Worm (Caenorhabditis elegans) whole organism, L4 larva: Measurements from ENCODE around the gene his-69.

Experiments
- F37D6.2 ChIP-seq: sonication (generic microtip); optimal IDR thresholded peaks from 2 replicates; lab custom pipeline; 2016; ENCODE audit warnings: mild to moderate bottlenecking, missing genetic modification characterization, missing compliant biosample characterization
- T26A8.4 ChIP-seq: fragments of 200-800 bp; sonication (Bioruptor generic); IDR thresholded peaks from 2 replicates; pipeline ENCODE4 v1.3.6; 2022; ENCODE audit warnings: missing genetic modification characterization, missing compliant biosample characterization
- aly-2 ChIP-seq: sonication (generic microtip); optimal IDR thresholded peaks from 2 replicates; lab custom pipeline; 2018; ENCODE audit warnings: missing biosample characterization, missing genetic modification characterization
- ceh-82 ChIP-seq: sonication (generic microtip); optimal IDR thresholded peaks from 2 replicates; lab custom pipeline; 2017; ENCODE audit warnings: missing biosample characterization, missing genetic modification characterization
- mdl-1 ChIP-seq, 2 experiments: fragments of 150-350 bp in 1 of 2; sonication (generic microtip) in 1 of 2; optimal IDR thresholded peaks; 2 replicates each; lab custom pipeline; 2014 to 2017; ENCODE audit warnings: missing biosample characterization in 2 of 2, missing genetic modification characterization in 2 of 2
- mep-1 ChIP-seq: fragments of 150-350 bp; sonication (generic microtip); optimal IDR thresholded peaks from 3 replicates; lab custom pipeline; 2014; ENCODE audit warnings: missing biosample characterization, missing genetic modification characterization
- mxl-2 ChIP-seq: fragments of 200-800 bp; sonication (Bioruptor generic); conservative IDR thresholded peaks from 2 replicates; pipeline ENCODE4 v1.3.6; 2022; ENCODE audit warnings: missing genetic modification reagents, missing genetic modification characterization, missing compliant biosample characterization
- nhr-25 ChIP-seq: sonication (generic microtip); optimal IDR thresholded peaks from 2 replicates; lab custom pipeline; 2017; ENCODE audit warnings: missing genetic modification characterization, mild to moderate bottlenecking, missing compliant biosample characterization, antibody characterized with exemption, moderate library complexity, borderline replicate concordance; ENCODE audit not compliant: insufficient read depth
- nhr-6 ChIP-seq: fragments of 150-350 bp; optimal IDR thresholded peaks from 2 replicates; lab custom pipeline; 2014; ENCODE audit warnings: missing biosample characterization, missing genetic modification characterization
- pqm-1 ChIP-seq: sonication (generic microtip); optimal IDR thresholded peaks from 2 replicates; lab custom pipeline; 2017; ENCODE audit warnings: missing biosample characterization, missing genetic modification characterization
- unc-39 ChIP-seq: sonication (generic microtip); optimal IDR thresholded peaks from 2 replicates; lab custom pipeline; 2017; ENCODE audit warnings: missing biosample characterization, missing genetic modification characterization
- ztf-11 ChIP-seq: fragments of 150-350 bp; optimal IDR thresholded peaks from 2 replicates; lab custom pipeline; 2014; ENCODE audit warnings: missing biosample characterization, missing genetic modification characterization
- ztf-7 ChIP-seq: fragments of 150-350 bp; optimal IDR thresholded peaks from 2 replicates; lab custom pipeline; 2014; ENCODE audit warnings: missing biosample characterization, missing genetic modification characterization

DNA sequence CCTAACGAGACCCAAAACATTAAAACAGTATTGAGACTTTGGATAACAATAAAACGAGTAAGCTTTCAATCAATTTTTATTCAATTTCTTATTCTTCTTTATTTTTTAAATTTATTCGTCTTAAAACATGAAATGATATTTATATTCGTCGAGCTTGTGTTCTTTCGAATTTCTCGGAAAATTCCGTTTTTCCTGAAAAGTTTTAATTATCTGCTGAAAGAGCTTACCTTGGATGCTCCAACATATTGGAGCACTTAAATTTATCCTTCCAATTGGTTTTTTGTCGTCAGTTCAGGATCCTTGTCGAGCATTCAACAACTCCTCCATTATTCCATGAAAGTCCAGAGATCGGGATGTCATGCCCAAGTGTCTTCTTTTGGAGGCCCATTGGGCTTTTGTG lies 24.9 kb upstream of the his-69 start:
- TF ChIP-seq aly-2 (tag; lab: Kevin White, UChicago), result no peak
- no peak for TF ChIP-seq F37D6.2 (tag; lab: Kevin White, UChicago)
- TF ChIP-seq mxl-2 (GFP tag; lab: Robert Waterston, UW), result no peak
- TF ChIP-seq nhr-25 (tag; lab: Kevin White, UChicago), result no peak
- TF ChIP-seq mdl-1 (tag; optimal IDR thresholded peaks at IDR 0.05; lab: Kevin White, UChicago), result no peak
- no peak for TF ChIP-seq ceh-82 (tag; lab: Kevin White, UChicago)
- no peak for TF ChIP-seq pqm-1 (tag; lab: Kevin White, UChicago)
- no peak for TF ChIP-seq T26A8.4
- TF ChIP-seq nhr-6 (tag; lab: Kevin White, UChicago), result no peak
- TF ChIP-seq mep-1 (tag; lab: Kevin White, UChicago), result no peak
- no peak for TF ChIP-seq ztf-11
- TF ChIP-seq unc-39, result no peak
- no peak for TF ChIP-seq ztf-7
